Fruit fly (Drosophila melanogaster): ENCODE measurements around the gene CG34263.
A peak's percentile ranks its signal among the peaks of the same experiment; 100 is the strongest.

CG34263 gene

dm6 chr3L:223019-223902, 42.4 kb downstream of the CG34263 start, which contains the start of the genes pyx and CG33229 (continued):
- TF ChIP-seq Asciz (GFP tag; optimal IDR thresholded peaks at IDR 0.05) (peak; percentile 64), CG34224 (GFP tag; IDR thresholded peaks at IDR 0.05; ENCODE audit: partially characterized antibody) (no peak), sisA (GFP tag; IDR thresholded peaks at IDR 0.05) (peak; percentile 79), mld (GFP tag; IDR thresholded peaks at IDR 0.05; ENCODE audit: partially characterized antibody) (no peak), gsb-n (tag; optimal IDR thresholded peaks at IDR 0.05) (no peak), HLHmδ (GFP tag; optimal IDR thresholded peaks at IDR 0.05) (no peak), org-1 (GFP tag; optimal IDR thresholded peaks at IDR 0.05) (peak; percentile 64), CG2202 (tag; optimal IDR thresholded peaks at IDR 0.05) (peak; percentile 12), fd102C (GFP tag; optimal IDR thresholded peaks at IDR 0.05) (no peak)

dm6 chr3L:217480-218118, 48.1 kb downstream of the CG34263 start, which contains the start of gene CG13877:
Gene CG13877, plus strand, starts transcription at chr3L:218068.
- TF ChIP-seq B-H2 (GFP tag; optimal IDR thresholded peaks at IDR 0.05), result no peak
- peak; percentile 6 for TF ChIP-seq Med (GFP tag)
- no peak for TF ChIP-seq CG17361 (GFP tag; IDR thresholded peaks at IDR 0.05)
- peak; percentile 79 for TF ChIP-seq sug (tag; optimal IDR thresholded peaks at IDR 0.05)
- no peak for TF ChIP-seq grau (tag; optimal IDR thresholded peaks at IDR 0.05)
- TF ChIP-seq dan (GFP tag; IDR thresholded peaks at IDR 0.05), result no peak
- TF ChIP-seq CG34376 (GFP tag; optimal IDR thresholded peaks at IDR 0.05), result peak; percentile 11

DNA sequence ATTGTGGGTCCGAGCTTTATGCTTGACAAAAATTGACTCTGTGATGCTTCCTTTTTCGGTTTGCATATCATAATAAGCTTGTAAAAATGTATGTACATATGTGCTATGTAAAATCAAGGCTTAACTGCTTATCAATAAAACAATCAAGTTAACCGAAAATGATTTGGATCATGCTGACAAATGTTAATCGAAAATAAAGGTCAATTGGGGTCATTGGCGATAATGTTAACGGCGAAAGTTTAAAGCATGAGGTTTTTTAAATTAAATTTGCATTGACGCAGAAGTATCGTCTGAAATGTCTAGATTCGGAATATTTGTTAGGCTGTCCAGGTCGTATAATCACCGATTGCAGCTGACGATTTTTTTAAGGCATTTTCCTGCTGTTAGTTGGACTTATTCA, 49.4 kb downstream of the CG34263 start, which contains the start of gene Kaz1-ORFB:
Gene Kaz1-ORFB, plus strand, starts transcription at position 301 of the 400 bp plus-strand sequence.
- TF ChIP-seq CG34376 (GFP tag; optimal IDR thresholded peaks at IDR 0.05) (no peak), Rfx (GFP tag; IDR thresholded peaks at IDR 0.05) (no peak)

Data from whole organism, embryonic.